Worm (Caenorhabditis elegans) whole organism, L3 larva: ENCODE data around the gene dph-2.

Experiments
- ama-1 ChIP-seq: fragments of 150-350 bp; optimal IDR thresholded peaks from 2 replicates; lab custom pipeline; 2018
- ceh-82 ChIP-seq: fragments of 150-350 bp; optimal IDR thresholded peaks from 2 replicates; lab custom pipeline; 2014; ENCODE audit warnings: missing biosample characterization, missing genetic modification characterization
- daf-12 ChIP-seq: fragments of 150-350 bp; optimal IDR thresholded peaks from 2 replicates; lab custom pipeline; 2014; ENCODE audit warnings: missing biosample characterization, missing genetic modification reagents, missing genetic modification characterization
- mml-1 ChIP-seq: fragments of 150-350 bp; sonication (generic microtip); optimal IDR thresholded peaks from 3 replicates; lab custom pipeline; 2014; ENCODE audit warnings: missing biosample characterization, missing genetic modification characterization
- nhr-11 ChIP-seq: fragments of 150-350 bp; optimal IDR thresholded peaks from 2 replicates; lab custom pipeline; 2014; ENCODE audit warnings: missing biosample characterization, missing genetic modification characterization
- nhr-237 ChIP-seq: fragments of 150-350 bp; optimal IDR thresholded peaks from 2 replicates; lab custom pipeline; 2014; ENCODE audit warnings: missing biosample characterization, missing genetic modification characterization
- nhr-28 ChIP-seq: fragments of 150-350 bp; optimal IDR thresholded peaks from 2 replicates; lab custom pipeline; 2014; ENCODE audit warnings: missing biosample characterization, missing genetic modification characterization
- sea-2 ChIP-seq: fragments of 150-350 bp; sonication (generic microtip); optimal IDR thresholded peaks from 4 replicates; lab custom pipeline; 2014; ENCODE audit warnings: missing biosample characterization, missing genetic modification reagents, missing genetic modification characterization
- unc-62 ChIP-seq: fragments of 150-350 bp; sonication (generic microtip); optimal IDR thresholded peaks from 4 replicates; lab custom pipeline; 2014; ENCODE audit warnings: missing biosample characterization, missing genetic modification reagents, missing genetic modification characterization

ce11 chrII:10659585-10659984, 54.5 kb downstream of the dph-2 start:
- TF ChIP-seq nhr-28 = no peak
- no peak for TF ChIP-seq unc-62 (GFP tag; lab: Kevin White, UChicago)
- TF ChIP-seq daf-12 (tag; lab: Kevin White, UChicago) = no peak
- TF ChIP-seq sea-2 (GFP tag; lab: Kevin White, UChicago) = no peak
- no peak for TF ChIP-seq nhr-11 (tag; lab: Kevin White, UChicago)
- TF ChIP-seq nhr-237 (tag; lab: Kevin White, UChicago) = no peak
- TF ChIP-seq ama-1 = no peak
- no peak for TF ChIP-seq ceh-82 (tag; lab: Kevin White, UChicago)
- TF ChIP-seq mml-1 (tag; lab: Kevin White, UChicago) = no peak
